Fruit fly (Drosophila melanogaster) whole organism, prepupa: Measurements from ENCODE around the gene Chd3.

Experiments
- CG3032 ChIP-seq: fragments of 200-800 bp; optimal IDR thresholded peaks from 2 replicates; lab custom pipeline; 2019; ENCODE audit warnings: missing biosample characterization, mild to moderate bottlenecking, missing genetic modification characterization, moderate library complexity
- CG34406 ChIP-seq: fragments of 200-800 bp; sonication (Bioruptor generic); optimal IDR thresholded peaks from 3 replicates; lab custom pipeline; 2016; ENCODE audit warnings: missing biosample characterization, missing genetic modification characterization
- CG6792 ChIP-seq: fragments of 200-800 bp; sonication (Bioruptor generic); optimal IDR thresholded peaks from 3 replicates; lab custom pipeline; 2016; ENCODE audit warnings: missing biosample characterization, missing genetic modification characterization
- Eip78C ChIP-seq: fragments of 200-800 bp; sonication (Bioruptor generic); peaks from one replicate; lab custom pipeline; 2016; ENCODE audit warnings: missing biosample characterization, missing genetic modification characterization
- Ets96B ChIP-seq: fragments of 200-800 bp; optimal IDR thresholded peaks from 2 replicates; lab custom pipeline; 2019; ENCODE audit warnings: missing biosample characterization, mild to moderate bottlenecking, missing genetic modification characterization, moderate library complexity
- Gug ChIP-seq: fragments of 200-800 bp; sonication (Bioruptor generic); IDR thresholded peaks from 2 replicates; pipeline ENCODE4 v1.3.6; 2022; ENCODE audit warnings: missing biosample characterization, missing genetic modification characterization
- OdsH ChIP-seq: fragments of 200-800 bp; sonication (Bioruptor generic); optimal IDR thresholded peaks from 3 replicates; lab custom pipeline; 2016; ENCODE audit warnings: missing biosample characterization, missing genetic modification characterization
- esn ChIP-seq: fragments of 200-800 bp; sonication (Bioruptor generic); optimal IDR thresholded peaks from 2 replicates; lab custom pipeline; 2016; ENCODE audit warnings: missing biosample characterization, mild to moderate bottlenecking, missing genetic modification characterization, moderate library complexity
- fkh ChIP-seq: fragments of 200-800 bp; sonication (Bioruptor generic); optimal IDR thresholded peaks from 3 replicates; lab custom pipeline; 2017; ENCODE audit warnings: missing biosample characterization, mild to moderate bottlenecking, missing genetic modification characterization, moderate library complexity
- net ChIP-seq: fragments of 200-800 bp; sonication (Bioruptor generic); optimal IDR thresholded peaks from 3 replicates; lab custom pipeline; 2016; ENCODE audit warnings: missing biosample characterization, missing genetic modification characterization
- topi ChIP-seq: fragments of 200-800 bp; sonication (Bioruptor generic); optimal IDR thresholded peaks from 3 replicates; lab custom pipeline; 2016; ENCODE audit warnings: missing biosample characterization, missing genetic modification characterization

Gene Chd3

dm6 chr3L:19497135-19497534 is 50.2 kb downstream of the Chd3 start:
- TF ChIP-seq Gug (GFP tag; lab: Robert Waterston, UW): no peak
- TF ChIP-seq Ets96B (tag; lab: Kevin White, UChicago): no peak
- no peak for TF ChIP-seq Eip78C
- no peak for TF ChIP-seq CG34406 (GFP tag; lab: Kevin White, UChicago)
- no peak for TF ChIP-seq CG3032 (tag; lab: Kevin White, UChicago)
- no peak for TF ChIP-seq esn (GFP tag; lab: Kevin White, UChicago)
- no peak for TF ChIP-seq OdsH
- TF ChIP-seq, all 60 proteins: peak for 0

- TF ChIP-seq fkh (GFP tag; lab: Kevin White, UChicago): peak; percentile 47
- TF ChIP-seq net (GFP tag; lab: Kevin White, UChicago): no peak
Observed at dm6 chr3L:19497623-19498022, 50.6 kb downstream of the Chd3 start, which contains the start of gene CG9449. TSS of gene CG9449 (minus strand) at chr3L:19497723.

- TF ChIP-seq CG6792 (GFP tag; lab: Kevin White, UChicago) (no peak), OdsH (no peak), fkh (GFP tag; lab: Kevin White, UChicago) (peak; percentile 26), topi (GFP tag; lab: Kevin White, UChicago) (no peak)
- TF ChIP-seq, all 60 proteins: peak for 1
Observed at dm6 chr3L:19499334-19499733, 52.4 kb downstream of the Chd3 start.
